Worm (Caenorhabditis elegans) whole organism, L4/young adult: ENCODE measurements around the gene fipr-4.

Source experiments
- dao-5 ChIP-seq: sonication (generic microtip); optimal IDR thresholded peaks from 2 replicates; lab custom pipeline; 2016; ENCODE audit warnings: missing genotype, missing genetic modification characterization, moderate library complexity, missing compliant biosample characterization
- him-1 ChIP-seq: sonication (generic microtip); optimal IDR thresholded peaks from 2 replicates; lab custom pipeline; 2016; ENCODE audit warnings: missing genotype, missing genetic modification reagents, missing genetic modification characterization, missing compliant biosample characterization

DNA sequence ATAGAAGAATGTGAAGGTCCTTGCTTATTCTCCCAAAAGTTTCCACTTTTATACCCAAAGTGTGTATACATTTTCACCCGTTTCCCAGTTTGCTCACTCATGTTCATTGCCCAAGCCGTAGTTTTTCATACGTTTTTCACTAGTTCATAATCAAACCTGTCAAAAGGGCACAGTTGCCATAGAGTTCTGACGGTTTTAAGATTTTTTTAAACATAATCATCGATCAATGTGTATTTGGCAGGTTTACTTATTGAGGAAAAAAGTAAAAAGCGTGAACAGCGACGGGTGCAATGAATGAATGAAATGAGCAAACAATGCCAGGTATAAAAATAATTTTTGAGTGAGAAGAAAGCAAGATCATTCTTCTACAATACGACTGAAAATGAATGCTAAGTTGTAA lies 6.9 kb downstream of the fipr-4 start, which contains the start of the genes fipr-5 and fipr-9:
- no peak for TF ChIP-seq him-1 (tag; lab: Kevin White, UChicago)
- no peak for TF ChIP-seq dao-5 (tag; lab: Kevin White, UChicago)
